Worm (Caenorhabditis elegans) whole organism, L4 larva: ENCODE measurements around the gene Y66D12A.3.

ENCODE experiments used
- F44E2.7 ChIP-seq: fragments of 200-800 bp; sonication (Bioruptor generic); IDR thresholded peaks from 2 replicates; pipeline ENCODE4 v2.1.2; 2022; ENCODE audit warnings: missing genetic modification characterization, missing compliant biosample characterization
- Y48G9A.11 ChIP-seq: fragments of 200-800 bp; sonication (Bioruptor generic); IDR thresholded peaks from 2 replicates; pipeline ENCODE4 v1.3.6; 2022; ENCODE audit warnings: missing genetic modification reagents, missing genetic modification characterization, missing compliant biosample characterization
- ZK337.2 ChIP-seq: fragments of 200-800 bp; sonication (Bioruptor generic); IDR thresholded peaks from 2 replicates; pipeline ENCODE4 v1.3.6; 2022; ENCODE audit warnings: missing genetic modification reagents, missing genetic modification characterization, missing compliant biosample characterization
- ZK546.5 ChIP-seq, 2 experiments: sonication (generic microtip); optimal IDR thresholded peaks; 2 replicates each; lab custom pipeline; 2017; ENCODE audit warnings: missing biosample characterization in 2 of 2, missing genetic modification characterization in 2 of 2
- aha-1 ChIP-seq: fragments of 150-350 bp; peaks from one replicate; lab custom pipeline; 2014; ENCODE audit warnings: missing biosample characterization, missing genetic modification characterization
- aly-2 ChIP-seq: sonication (generic microtip); optimal IDR thresholded peaks from 2 replicates; lab custom pipeline; 2018; ENCODE audit warnings: missing biosample characterization, missing genetic modification characterization
- ceh-28 ChIP-seq: fragments of 150-350 bp; optimal IDR thresholded peaks from 2 replicates; lab custom pipeline; 2014; ENCODE audit warnings: missing biosample characterization, missing genetic modification reagents, missing genetic modification characterization
- ceh-44 ChIP-seq: fragments of 200-800 bp; sonication (Bioruptor generic); IDR thresholded peaks from 2 replicates; pipeline ENCODE4 v1.3.6; 2022; ENCODE audit warnings: missing genetic modification reagents, missing genetic modification characterization, missing compliant biosample characterization
- ceh-62 ChIP-seq: sonication (generic microtip); optimal IDR thresholded peaks from 2 replicates; lab custom pipeline; 2017; ENCODE audit warnings: missing biosample characterization, missing genetic modification characterization
- cey-2 ChIP-seq: sonication (generic microtip); optimal IDR thresholded peaks from 3 replicates; lab custom pipeline; 2017; ENCODE audit warnings: missing genetic modification characterization, mild to moderate bottlenecking, missing compliant biosample characterization, antibody characterized with exemption, borderline replicate concordance; ENCODE audit not compliant: insufficient read depth
- dmd-8 ChIP-seq: fragments of 200-800 bp; sonication (Bioruptor generic); IDR thresholded peaks from 2 replicates; pipeline ENCODE4 v1.3.6; 2022; ENCODE audit warnings: missing genetic modification characterization, missing compliant biosample characterization
- duxl-1 ChIP-seq: sonication (generic microtip); optimal IDR thresholded peaks from 2 replicates; lab custom pipeline; 2016; ENCODE audit warnings: mild to moderate bottlenecking, missing genetic modification characterization, moderate library complexity, missing compliant biosample characterization; ENCODE audit not compliant: poor library complexity
- lin-15B ChIP-seq: fragments of 150-350 bp; sonication (generic microtip); optimal IDR thresholded peaks from 3 replicates; lab custom pipeline; 2014; ENCODE audit warnings: missing biosample characterization, missing genetic modification characterization
- lin-29 ChIP-seq: fragments of 200-800 bp; sonication (Bioruptor generic); IDR thresholded peaks from 2 replicates; pipeline ENCODE4 v1.3.6; 2022; ENCODE audit warnings: missing genetic modification reagents, missing genetic modification characterization, missing compliant biosample characterization
- lir-3 ChIP-seq: sonication (generic microtip); optimal IDR thresholded peaks from 2 replicates; lab custom pipeline; 2016; ENCODE audit warnings: mild to moderate bottlenecking, missing genetic modification characterization, missing compliant biosample characterization
- madf-5 ChIP-seq, 2 experiments: fragments of 200-800 bp; sonication (Bioruptor generic); IDR thresholded peaks; 2 replicates each; pipeline ENCODE4 v1.3.6; 2022; ENCODE audit warnings: missing compliant biosample characterization in 2 of 2, missing genetic modification characterization in 2 of 2
- madf-9 ChIP-seq: fragments of 200-800 bp; sonication (Bioruptor generic); conservative IDR thresholded peaks from 2 replicates; pipeline ENCODE4 v1.3.6; 2022; ENCODE audit warnings: missing genetic modification reagents, missing genetic modification characterization, missing compliant biosample characterization
- mes-2 ChIP-seq: sonication (generic microtip); optimal IDR thresholded peaks from 2 replicates; lab custom pipeline; 2016; ENCODE audit warnings: missing genotype, mild to moderate bottlenecking, missing genetic modification characterization, missing compliant biosample characterization; ENCODE audit not compliant: poor library complexity, severe bottlenecking
- mxl-3 ChIP-seq: fragments of 200-800 bp; sonication (Bioruptor generic); optimal IDR thresholded peaks from 2 replicates; lab custom pipeline; 2018; ENCODE audit warnings: mild to moderate bottlenecking, missing genetic modification characterization, missing compliant biosample characterization
- nhr-237 ChIP-seq: sonication (generic microtip); optimal IDR thresholded peaks from 2 replicates; lab custom pipeline; 2017; ENCODE audit warnings: missing biosample characterization, missing genetic modification characterization
- nhr-25 ChIP-seq: sonication (generic microtip); optimal IDR thresholded peaks from 2 replicates; lab custom pipeline; 2017; ENCODE audit warnings: missing genetic modification characterization, mild to moderate bottlenecking, missing compliant biosample characterization, antibody characterized with exemption, moderate library complexity, borderline replicate concordance; ENCODE audit not compliant: insufficient read depth
- nhr-28 ChIP-seq: fragments of 150-350 bp; optimal IDR thresholded peaks from 2 replicates; lab custom pipeline; 2014; ENCODE audit warnings: missing biosample characterization, missing genetic modification characterization
- nhr-6 ChIP-seq: fragments of 150-350 bp; optimal IDR thresholded peaks from 2 replicates; lab custom pipeline; 2014; ENCODE audit warnings: missing biosample characterization, missing genetic modification characterization
- pha-4 ChIP-seq, 2 experiments: fragments of 150-350 bp in 1 of 2; fragments of 200-800 bp in 1 of 2; sonication (Bioruptor generic) in 1 of 2; IDR thresholded peaks in 1 of 2; optimal IDR thresholded peaks in 1 of 2; 2 replicates each; pipeline versions ENCODE4 v1.3.6 to Lab custom; 2014 to 2022; ENCODE audit warnings: missing genetic modification characterization in 2 of 2, missing genetic modification reagents in 2 of 2, missing biosample characterization in 1 of 2, missing compliant biosample characterization in 1 of 2
- php-3 ChIP-seq: fragments of 200-800 bp; sonication (Bioruptor generic); IDR thresholded peaks from 2 replicates; pipeline ENCODE4 v1.3.6; 2022; ENCODE audit warnings: missing genetic modification reagents, missing genetic modification characterization, missing compliant biosample characterization
- sdz-12 ChIP-seq: fragments of 200-800 bp; sonication (Bioruptor generic); optimal IDR thresholded peaks from 2 replicates; lab custom pipeline; 2018; ENCODE audit warnings: mild to moderate bottlenecking, missing genetic modification characterization, missing compliant biosample characterization
- set-16 ChIP-seq: fragments of 200-800 bp; sonication (Bioruptor generic); IDR thresholded peaks from 2 replicates; pipeline ENCODE4 v1.3.6; 2022; ENCODE audit warnings: missing genetic modification reagents, missing genetic modification characterization, missing compliant biosample characterization
- snpc-1.2 ChIP-seq: fragments of 200-800 bp; sonication (Bioruptor generic); IDR thresholded peaks from 2 replicates; pipeline ENCODE4 v1.3.6; 2022; ENCODE audit warnings: missing genetic modification reagents, missing genetic modification characterization, missing compliant biosample characterization
- snpc-4 ChIP-seq: fragments of 150-350 bp; optimal IDR thresholded peaks from 2 replicates; lab custom pipeline; 2014; ENCODE audit warnings: missing biosample characterization, missing genetic modification characterization
- tag-97 ChIP-seq: fragments of 200-800 bp; sonication (Bioruptor generic); IDR thresholded peaks from 2 replicates; pipeline ENCODE4 v1.3.6; 2022; ENCODE audit warnings: missing genetic modification characterization, missing compliant biosample characterization
- unc-39 ChIP-seq: sonication (generic microtip); optimal IDR thresholded peaks from 2 replicates; lab custom pipeline; 2017; ENCODE audit warnings: missing biosample characterization, missing genetic modification characterization
- vab-7 ChIP-seq: fragments of 200-800 bp; sonication (Bioruptor generic); IDR thresholded peaks from 2 replicates; pipeline ENCODE4 v1.3.6; 2022; ENCODE audit warnings: missing genetic modification reagents, missing genetic modification characterization, missing compliant biosample characterization
- zfp-2 ChIP-seq: sonication (generic microtip); optimal IDR thresholded peaks from 2 replicates; lab custom pipeline; 2016; ENCODE audit warnings: mild to moderate bottlenecking, missing genetic modification characterization, missing compliant biosample characterization

Y66D12A.3 gene

DNA sequence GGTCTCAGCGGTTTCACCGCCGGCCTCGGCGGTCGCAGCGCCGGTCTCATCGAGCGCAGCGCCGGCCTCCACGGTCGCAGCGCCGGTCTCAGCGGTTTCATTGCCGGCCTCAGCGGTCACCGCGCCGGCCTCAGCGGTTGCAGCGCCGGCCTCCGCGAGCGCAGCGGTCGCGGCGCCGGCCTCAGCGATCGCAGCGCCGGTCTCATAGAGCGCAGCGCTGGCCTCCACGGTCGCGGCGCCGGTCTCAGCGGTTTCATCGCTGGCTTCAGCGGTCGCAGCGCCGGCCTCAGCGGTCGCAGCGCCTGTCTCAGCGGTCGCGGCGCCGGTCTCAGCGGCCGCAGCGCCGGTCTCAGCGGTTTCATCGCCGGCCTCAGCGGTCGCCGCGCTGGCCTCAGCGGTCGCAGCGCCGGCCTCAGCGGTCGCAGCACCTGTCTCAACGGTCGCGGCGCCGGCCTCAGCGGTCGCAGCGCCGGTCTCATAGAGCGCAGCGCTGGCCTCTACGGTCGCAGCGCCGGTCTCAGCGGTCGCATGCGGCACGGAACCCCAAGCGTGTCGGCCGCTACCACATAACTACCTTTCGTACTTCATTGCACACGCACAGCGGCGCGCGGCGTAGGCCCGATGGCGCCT lies 22.7 kb downstream of the Y66D12A.3 start (continued):
- TF ChIP-seq pha-4 (GFP tag; IDR thresholded peaks at IDR 0.05; lab: Robert Waterston, UW) (peak; percentile 98; the same call in 1 of the 2 replicates), pha-4 (tag; optimal IDR thresholded peaks at IDR 0.05; lab: Kevin White, UChicago) (no peak), nhr-28 (no peak), snpc-1.2 (GFP tag; lab: Robert Waterston, UW) (no peak), dmd-8 (0 out of 2 replicates have a peak, but pooled peaks have one; percentile 39), aly-2 (tag; lab: Kevin White, UChicago) (no peak), duxl-1 (tag; lab: Kevin White, UChicago) (no peak), nhr-6 (tag; lab: Kevin White, UChicago) (no peak), zfp-2 (tag; lab: Kevin White, UChicago) (no peak), madf-5 (GFP tag; IDR thresholded peaks at IDR 0.05; lab: Robert Waterston, UW) (no peak), ceh-44 (no peak), lir-3 (tag; lab: Kevin White, UChicago) (no peak), madf-9 (GFP tag; lab: Robert Waterston, UW) (no peak), tag-97 (no peak), php-3 (0 out of 2 replicates have a peak, but pooled peaks have one; percentile 23), sdz-12 (GFP tag; lab: Kevin White, UChicago) (no peak), set-16 (peak; percentile 99), snpc-4 (tag; lab: Kevin White, UChicago) (no peak), ceh-62 (tag; lab: Kevin White, UChicago) (no peak), nhr-25 (tag; lab: Kevin White, UChicago) (no peak), cey-2 (tag; lab: Kevin White, UChicago) (no peak)

DNA sequence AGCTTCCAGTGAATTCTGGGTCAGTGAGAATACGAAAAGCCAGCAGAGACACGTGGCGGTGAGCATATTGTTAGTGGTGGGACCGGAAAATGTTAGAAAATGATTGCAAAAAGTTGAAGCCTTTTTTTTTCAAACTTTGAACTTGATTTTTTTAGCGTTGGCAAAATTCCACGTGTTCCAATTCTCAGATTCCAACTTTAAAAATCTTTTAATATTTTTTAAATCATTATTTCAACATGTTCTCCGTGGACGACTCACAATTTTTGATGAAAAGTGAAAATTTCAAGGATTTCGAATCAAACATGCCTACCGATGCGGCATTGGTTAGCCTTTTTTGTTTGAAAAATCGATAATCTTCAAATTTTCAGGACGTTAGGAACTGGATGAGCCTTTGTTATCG lies 23.4 kb downstream of the Y66D12A.3 start, which contains the start of the genes Y66A7A.9 and Y66A7A.4:
Gene Y66A7A.9 (minus strand): TSS at position 101 of the 400 bp plus-strand sequence.
Gene Y66A7A.4 (plus strand): TSS at position 237 of the 400 bp plus-strand sequence.
- TF ChIP-seq unc-39, result no peak
- TF ChIP-seq aha-1 (tag; lab: Kevin White, UChicago), result peak; percentile 32
- TF ChIP-seq, all 104 proteins: peak for 1

DNA sequence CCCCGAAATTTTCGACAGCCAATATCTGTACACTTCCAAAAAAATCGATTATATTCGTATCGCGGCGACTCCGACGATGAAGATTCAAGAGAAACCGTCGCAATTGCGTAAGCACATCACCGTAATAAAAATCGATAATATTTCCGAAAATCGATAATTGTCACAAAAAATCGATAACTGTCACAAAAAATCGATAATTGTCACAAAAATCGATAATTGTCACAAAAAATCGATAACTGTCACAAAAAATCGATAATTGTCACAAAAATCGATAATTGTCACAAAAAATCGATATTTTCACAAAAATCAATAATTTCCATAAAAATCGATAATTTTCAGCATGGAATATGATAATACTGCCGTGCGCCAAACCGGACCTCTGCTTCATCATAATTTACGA lies 25.3 kb downstream of the Y66D12A.3 start:
- peak; percentile 99 for TF ChIP-seq ceh-28
- TF ChIP-seq, all 104 proteins: peak for 1; not testable (repeated sequence) for 103

DNA sequence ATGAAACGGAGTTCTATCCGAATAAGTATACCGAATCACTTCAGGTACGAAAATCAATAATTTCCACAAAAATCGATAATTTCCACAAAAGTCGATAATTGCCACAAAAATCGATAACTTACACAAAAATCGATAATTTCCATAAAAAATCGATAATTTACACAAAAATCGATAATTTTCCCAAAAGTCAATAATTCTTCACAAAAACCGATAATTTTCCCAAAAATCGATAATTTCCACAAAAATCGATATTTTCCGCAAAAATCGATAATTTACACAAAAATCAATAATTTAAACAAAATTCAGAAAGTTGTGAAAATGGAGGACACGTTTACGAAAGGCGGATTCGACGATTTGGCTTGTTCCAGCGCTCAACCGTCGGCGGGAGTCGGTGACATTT lies 25.9 kb downstream of the Y66D12A.3 start:
- TF ChIP-seq mes-2 (no peak), lin-29 (GFP tag; lab: Robert Waterston, UW) (no peak), F44E2.7 (no peak), mxl-3 (GFP tag; lab: Kevin White, UChicago) (no peak), vab-7 (GFP tag; lab: Robert Waterston, UW) (no peak), ZK546.5 (tag; optimal IDR thresholded peaks at IDR 0.05; lab: Kevin White, UChicago) (no peak), ceh-28 (peak; percentile 99)

DNA sequence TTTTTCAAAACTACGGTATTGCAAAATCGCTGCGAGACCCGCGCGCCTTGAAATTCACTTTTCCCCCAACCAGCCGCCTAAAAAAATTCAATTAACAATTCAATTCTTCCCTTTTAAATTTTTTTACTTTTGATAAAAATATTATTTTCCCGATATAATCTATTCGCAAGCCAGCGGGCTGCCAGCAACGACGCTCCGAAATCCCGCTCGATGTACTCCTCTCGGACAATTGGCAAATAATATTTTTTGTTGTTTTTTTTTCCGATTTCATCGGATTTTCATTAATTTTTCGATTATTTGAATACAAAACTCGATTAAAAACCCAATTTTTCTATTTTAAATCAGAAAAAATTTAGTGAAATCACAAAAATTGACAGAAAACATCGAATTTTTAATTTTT lies 26.8 kb downstream of the Y66D12A.3 start:
- TF ChIP-seq nhr-237 (tag; lab: Kevin White, UChicago) (no peak), lin-15B (tag; lab: Kevin White, UChicago) (no peak), Y48G9A.11 (GFP tag; lab: Robert Waterston, UW) (peak; percentile 62), aha-1 (tag; lab: Kevin White, UChicago) (peak; percentile 23), ZK337.2 (no peak), zfp-2 (tag; lab: Kevin White, UChicago) (no peak)
